Worm (Caenorhabditis elegans) whole organism, L3 larva: ENCODE measurements around the gene rack-1.

Experiments used
- ceh-16 ChIP-seq: sonication (generic microtip); optimal IDR thresholded peaks from 2 replicates; lab custom pipeline; 2017; ENCODE audit warnings: missing biosample characterization, missing genetic modification characterization
- ceh-82 ChIP-seq: fragments of 150-350 bp; optimal IDR thresholded peaks from 2 replicates; lab custom pipeline; 2014; ENCODE audit warnings: missing biosample characterization, missing genetic modification characterization
- elt-3 ChIP-seq, 3 experiments: fragments of 150-350 bp in 1 of 3; sonication (generic microtip) in 2 of 3; optimal IDR thresholded peaks; 2 replicates in 2 of 3; 4 replicates in 1 of 3; lab custom pipeline; 2014 to 2017; ENCODE audit warnings: missing biosample characterization in 3 of 3, missing genetic modification characterization in 3 of 3
- nhr-11 ChIP-seq: fragments of 150-350 bp; optimal IDR thresholded peaks from 2 replicates; lab custom pipeline; 2014; ENCODE audit warnings: missing biosample characterization, missing genetic modification characterization
- nhr-237 ChIP-seq: fragments of 150-350 bp; optimal IDR thresholded peaks from 2 replicates; lab custom pipeline; 2014; ENCODE audit warnings: missing biosample characterization, missing genetic modification characterization
- nhr-25 ChIP-seq: sonication (generic microtip); optimal IDR thresholded peaks from 2 replicates; lab custom pipeline; 2017; ENCODE audit warnings: missing biosample characterization, missing genetic modification characterization
- pqm-1 ChIP-seq: fragments of 150-350 bp; optimal IDR thresholded peaks from 2 replicates; lab custom pipeline; 2017; ENCODE audit warnings: missing biosample characterization, missing genetic modification characterization, inconsistent platforms
- unc-39 ChIP-seq: sonication (generic microtip); optimal IDR thresholded peaks from 4 replicates; lab custom pipeline; 2017; ENCODE audit warnings: missing biosample characterization, missing genetic modification characterization

DNA sequence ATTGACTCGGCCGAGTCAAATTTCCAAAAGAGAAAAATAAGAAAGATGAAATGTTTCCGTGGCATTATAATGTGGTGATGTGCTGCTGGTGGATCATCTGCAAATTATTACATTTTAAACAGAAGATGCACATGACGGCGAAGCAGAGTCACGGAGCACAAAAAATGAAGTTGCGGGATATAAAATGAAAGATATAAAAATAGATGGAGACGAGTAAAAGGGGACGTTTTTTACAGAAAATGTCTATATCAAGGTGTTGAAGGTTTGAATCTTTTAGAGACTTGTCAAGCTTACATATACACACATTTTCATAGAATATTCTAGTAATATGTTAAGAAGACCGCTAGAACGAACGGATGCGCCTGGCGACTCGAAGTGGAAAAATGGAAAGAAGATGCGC, 17.9 kb downstream of the rack-1 start, which contains the start of gene ptrg-1:
- TF ChIP-seq ceh-16 (tag; lab: Kevin White, UChicago) (no peak), unc-39 (no peak), ceh-82 (tag; lab: Kevin White, UChicago) (no peak), pqm-1 (tag; lab: Kevin White, UChicago) (no peak), nhr-11 (no peak), elt-3 (tag; optimal IDR thresholded peaks at IDR 0.05; lab: Kevin White, UChicago) (no peak), nhr-25 (tag; lab: Kevin White, UChicago) (no peak), nhr-237 (tag; lab: Kevin White, UChicago) (no peak)
